Worm (Caenorhabditis elegans) whole organism, L1 larva: ENCODE measurements around the gene ZK402.5.

Source experiments
- C16A3.4 ChIP-seq: fragments of 150-350 bp; optimal IDR thresholded peaks from 2 replicates; lab custom pipeline; 2014; ENCODE audit warnings: missing biosample characterization, missing genetic modification characterization
- C34B4.2 ChIP-seq: sonication (generic microtip); optimal IDR thresholded peaks from 2 replicates; lab custom pipeline; 2017; ENCODE audit warnings: mild to moderate bottlenecking, missing genetic modification characterization, missing compliant biosample characterization
- F16B12.6 ChIP-seq: fragments of 150-350 bp; optimal IDR thresholded peaks from 2 replicates; lab custom pipeline; 2014; ENCODE audit warnings: missing biosample characterization, missing genetic modification characterization
- alr-1 ChIP-seq: fragments of 200-800 bp; sonication (Bioruptor generic); optimal IDR thresholded peaks from 2 replicates; lab custom pipeline; 2018; ENCODE audit warnings: borderline replicate concordance, mild to moderate bottlenecking, missing genetic modification characterization, missing compliant biosample characterization
- aly-2 ChIP-seq: fragments of 150-350 bp; optimal IDR thresholded peaks from 2 replicates; lab custom pipeline; 2014; ENCODE audit warnings: missing biosample characterization, missing genetic modification characterization
- blmp-1 ChIP-seq: fragments of 150-350 bp; optimal IDR thresholded peaks from 2 replicates; lab custom pipeline; 2014; ENCODE audit warnings: missing biosample characterization, missing genetic modification characterization
- ceh-63 ChIP-seq: fragments of 200-800 bp; sonication (Bioruptor generic); optimal IDR thresholded peaks from 2 replicates; lab custom pipeline; 2018; ENCODE audit warnings: mild to moderate bottlenecking, missing genetic modification characterization, missing compliant biosample characterization
- ceh-8 ChIP-seq: fragments of 200-800 bp; sonication (Bioruptor generic); optimal IDR thresholded peaks from 2 replicates; lab custom pipeline; 2018; ENCODE audit warnings: mild to moderate bottlenecking, missing genetic modification characterization, moderate library complexity, missing compliant biosample characterization
- ceh-88 ChIP-seq: fragments of 200-800 bp; sonication (Bioruptor generic); IDR thresholded peaks from 2 replicates; pipeline ENCODE4 v1.3.6; 2022; ENCODE audit warnings: missing genetic modification characterization, missing compliant biosample characterization
- ceh-90 ChIP-seq: sonication (generic microtip); optimal IDR thresholded peaks from 2 replicates; lab custom pipeline; 2016; ENCODE audit warnings: missing genetic modification characterization, missing compliant biosample characterization
- ces-1 ChIP-seq: fragments of 150-350 bp; optimal IDR thresholded peaks from 2 replicates; lab custom pipeline; 2014; ENCODE audit warnings: missing biosample characterization, missing genetic modification reagents, missing genetic modification characterization
- dpl-1 ChIP-seq, 3 experiments: fragments of 150-350 bp in 2 of 3; sonication (generic microtip) in 1 of 3; optimal IDR thresholded peaks; 2 replicates each; lab custom pipeline; 2014 to 2017; ENCODE audit warnings: missing biosample characterization in 3 of 3, missing genetic modification characterization in 3 of 3, missing genetic modification reagents in 3 of 3
- egl-27 ChIP-seq, 2 experiments: fragments of 150-350 bp in 1 of 2; sonication (generic microtip); optimal IDR thresholded peaks; 3 replicates each; lab custom pipeline; 2017 to 2018; ENCODE audit warnings: missing biosample characterization in 2 of 2, missing genetic modification characterization in 2 of 2, missing genetic modification reagents in 2 of 2
- elt-3 ChIP-seq, 6 experiments: fragments of 150-350 bp in 1 of 6; sonication (generic microtip); optimal IDR thresholded peaks; 2 replicates each; lab custom pipeline; 2017 to 2018; ENCODE audit warnings: missing biosample characterization in 6 of 6, missing genetic modification characterization in 6 of 6, inconsistent platforms in 1 of 6
- ets-5 ChIP-seq: fragments of 200-800 bp; sonication (Bioruptor generic); IDR thresholded peaks from 2 replicates; pipeline ENCODE4 v1.3.6; 2022; ENCODE audit warnings: missing genetic modification characterization, missing compliant biosample characterization
- fkh-10 ChIP-seq: sonication (generic microtip); optimal IDR thresholded peaks from 2 replicates; lab custom pipeline; 2017; ENCODE audit warnings: missing biosample characterization, missing genetic modification reagents, missing genetic modification characterization
- hlh-4 ChIP-seq: sonication (generic microtip); optimal IDR thresholded peaks from 2 replicates; lab custom pipeline; 2016; ENCODE audit warnings: mild to moderate bottlenecking, missing genetic modification characterization, missing compliant biosample characterization
- irx-1 ChIP-seq: sonication (generic microtip); optimal IDR thresholded peaks from 2 replicates; lab custom pipeline; 2016; ENCODE audit warnings: missing genetic modification characterization, missing compliant biosample characterization
- isw-1 ChIP-seq: fragments of 200-800 bp; sonication (Bioruptor generic); IDR thresholded peaks from 2 replicates; pipeline ENCODE4 v1.3.6; 2022; ENCODE audit warnings: missing genetic modification characterization, missing compliant biosample characterization
- jun-1 ChIP-seq: fragments of 150-350 bp; optimal IDR thresholded peaks from 2 replicates; lab custom pipeline; 2014; ENCODE audit warnings: missing biosample characterization, missing genetic modification reagents, missing genetic modification characterization
- lin-15B ChIP-seq: fragments of 150-350 bp; sonication (generic microtip); optimal IDR thresholded peaks from 3 replicates; lab custom pipeline; 2014; ENCODE audit warnings: missing biosample characterization, missing genetic modification characterization
- lin-39 ChIP-seq: fragments of 150-350 bp; optimal IDR thresholded peaks from 2 replicates; lab custom pipeline; 2014; ENCODE audit warnings: missing biosample characterization, missing genetic modification reagents, missing genetic modification characterization
- lir-3 ChIP-seq: sonication (generic microtip); optimal IDR thresholded peaks from 2 replicates; lab custom pipeline; 2016; ENCODE audit warnings: mild to moderate bottlenecking, missing genetic modification characterization, moderate library complexity, missing compliant biosample characterization; ENCODE audit not compliant: poor library complexity
- mab-9 ChIP-seq: fragments of 200-800 bp; sonication (Bioruptor generic); IDR thresholded peaks from 2 replicates; pipeline ENCODE4 v1.3.6; 2022; ENCODE audit warnings: missing genetic modification reagents, missing genetic modification characterization, missing compliant biosample characterization
- mdl-1 ChIP-seq, 2 experiments: fragments of 150-350 bp; optimal IDR thresholded peaks; 2 replicates each; lab custom pipeline; 2014 to 2017; ENCODE audit warnings: missing biosample characterization in 2 of 2, missing genetic modification characterization in 2 of 2, inconsistent platforms in 1 of 2
- mef-2 ChIP-seq: fragments of 150-350 bp; optimal IDR thresholded peaks from 2 replicates; lab custom pipeline; 2014; ENCODE audit warnings: missing biosample characterization, missing genetic modification characterization
- mep-1 ChIP-seq: fragments of 150-350 bp; optimal IDR thresholded peaks from 2 replicates; lab custom pipeline; 2014; ENCODE audit warnings: missing biosample characterization, missing genetic modification characterization
- nhr-19 ChIP-seq: fragments of 200-800 bp; sonication (Bioruptor generic); conservative IDR thresholded peaks from 2 replicates; pipeline ENCODE4 v1.3.6; 2022; ENCODE audit warnings: missing genetic modification characterization, missing compliant biosample characterization
- nhr-20 ChIP-seq: sonication (generic microtip); optimal IDR thresholded peaks from 2 replicates; lab custom pipeline; 2016; ENCODE audit warnings: mild to moderate bottlenecking, missing genetic modification characterization, missing compliant biosample characterization
- nhr-237 ChIP-seq: fragments of 150-350 bp; optimal IDR thresholded peaks from 2 replicates; lab custom pipeline; 2014; ENCODE audit warnings: missing biosample characterization, missing genetic modification characterization
- nhr-71 ChIP-seq: sonication (generic microtip); optimal IDR thresholded peaks from 2 replicates; lab custom pipeline; 2016; ENCODE audit warnings: mild to moderate bottlenecking, missing genetic modification characterization, moderate library complexity, missing compliant biosample characterization
- nhr-76 ChIP-seq: sonication (generic microtip); optimal IDR thresholded peaks from 2 replicates; lab custom pipeline; 2017; ENCODE audit warnings: missing biosample characterization, missing genetic modification characterization
- rnt-1 ChIP-seq: sonication (generic microtip); optimal IDR thresholded peaks from 2 replicates; lab custom pipeline; 2016; ENCODE audit warnings: mild to moderate bottlenecking, missing genetic modification characterization, moderate library complexity, missing compliant biosample characterization
- snu-23 ChIP-seq: sonication (generic microtip); optimal IDR thresholded peaks from 2 replicates; lab custom pipeline; 2016; ENCODE audit warnings: missing genetic modification characterization, missing compliant biosample characterization
- sup-37 ChIP-seq: fragments of 200-800 bp; sonication (Bioruptor generic); optimal IDR thresholded peaks from 2 replicates; lab custom pipeline; 2018; ENCODE audit warnings: mild to moderate bottlenecking, missing genetic modification characterization, missing compliant biosample characterization
- swsn-7 ChIP-seq: sonication (generic microtip); optimal IDR thresholded peaks from 2 replicates; lab custom pipeline; 2016; ENCODE audit warnings: missing genetic modification characterization, missing compliant biosample characterization
- tlp-1 ChIP-seq: fragments of 150-350 bp; optimal IDR thresholded peaks from 2 replicates; lab custom pipeline; 2014; ENCODE audit warnings: missing biosample characterization, missing genetic modification characterization
- unc-98 ChIP-seq: fragments of 200-800 bp; sonication (Bioruptor generic); IDR thresholded peaks from 2 replicates; pipeline ENCODE4 v1.3.6; 2022; ENCODE audit warnings: missing genetic modification characterization, missing compliant biosample characterization
- xbp-1 ChIP-seq: sonication (generic microtip); optimal IDR thresholded peaks from 2 replicates; lab custom pipeline; 2016; ENCODE audit warnings: missing genetic modification characterization, missing compliant biosample characterization
- zag-1 ChIP-seq: fragments of 150-350 bp; optimal IDR thresholded peaks from 2 replicates; lab custom pipeline; 2014; ENCODE audit warnings: missing biosample characterization, missing genetic modification characterization
- zip-4 ChIP-seq: fragments of 200-800 bp; sonication (Bioruptor generic); optimal IDR thresholded peaks from 2 replicates; lab custom pipeline; 2018; ENCODE audit warnings: mild to moderate bottlenecking, missing genetic modification characterization, moderate library complexity, missing compliant biosample characterization
- ztf-11 ChIP-seq, 2 experiments: sonication (generic microtip); optimal IDR thresholded peaks; 2 replicates each; lab custom pipeline; 2016 to 2017; ENCODE audit warnings: missing genetic modification characterization in 2 of 2, missing biosample characterization in 1 of 2, missing compliant biosample characterization in 1 of 2

The ZK402.5 gene

DNA sequence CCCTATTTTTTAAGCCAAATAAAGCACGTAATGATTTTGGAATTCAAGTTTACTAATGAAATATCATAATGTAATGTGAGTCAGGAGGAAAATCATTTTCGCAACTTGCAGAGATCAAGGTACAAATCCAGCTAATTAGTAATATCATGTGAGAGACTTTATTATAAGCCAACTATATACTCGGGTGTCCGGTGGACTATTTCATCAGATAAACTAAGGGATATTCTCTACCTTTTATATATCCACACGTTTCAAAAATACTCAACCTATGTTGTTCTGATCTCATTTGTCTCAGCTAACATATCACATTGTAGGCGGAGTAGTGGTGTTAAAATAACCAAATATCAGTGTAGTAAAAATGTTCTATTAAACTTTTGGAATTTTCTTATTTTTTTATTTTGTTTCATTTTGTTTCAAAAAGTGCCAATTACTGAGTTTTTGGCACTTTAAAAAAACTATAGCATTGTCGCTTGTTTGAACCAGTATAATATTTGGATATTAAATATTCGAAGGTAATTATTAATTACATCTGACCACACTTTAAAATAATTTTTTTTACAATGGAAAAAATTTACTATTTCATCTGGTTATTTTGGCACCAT lies 11.7 kb downstream of the ZK402.5 start (continued):
- TF ChIP-seq mep-1 = peak; percentile 73
- TF ChIP-seq jun-1 = peak; percentile 97
- TF ChIP-seq ceh-8 (GFP tag; lab: Kevin White, UChicago) = peak; percentile 95
- peak; percentile 83 for TF ChIP-seq nhr-237 (tag; lab: Kevin White, UChicago)
- peak; percentile 47 for TF ChIP-seq unc-98 (GFP tag; lab: Robert Waterston, UW)
- peak; percentile 94 for TF ChIP-seq lin-39 (tag; lab: Kevin White, UChicago)
- peak; percentile 91 for TF ChIP-seq nhr-19
- TF ChIP-seq zip-4 = peak; percentile 79
- peak; percentile 96 for TF ChIP-seq C16A3.4
- TF ChIP-seq tlp-1 (tag; lab: Kevin White, UChicago) = no peak
- TF ChIP-seq egl-27 (tag; optimal IDR thresholded peaks at IDR 0.05; lab: Kevin White, UChicago) = peak in 1 of 2 experiments; percentile 49
- no peak for TF ChIP-seq C34B4.2 (tag; lab: Kevin White, UChicago)
- peak; percentile 91 for TF ChIP-seq nhr-71 (tag; lab: Kevin White, UChicago)
- TF ChIP-seq nhr-76 (tag; lab: Kevin White, UChicago) = no peak
- peak; percentile 9 to 43 (median 19) for TF ChIP-seq dpl-1 (GFP tag; optimal IDR thresholded peaks at IDR 0.05; lab: Kevin White, UChicago)
- TF ChIP-seq ceh-88 (GFP tag; lab: Robert Waterston, UW) = peak; percentile 87
- peak; percentile 86 for TF ChIP-seq irx-1 (tag; lab: Kevin White, UChicago)
- TF ChIP-seq aly-2 = peak; percentile 74
- TF ChIP-seq mdl-1 (tag; optimal IDR thresholded peaks at IDR 0.05; lab: Kevin White, UChicago) = no peak
- TF ChIP-seq ztf-11 (tag; optimal IDR thresholded peaks at IDR 0.05; lab: Kevin White, UChicago) = peak; percentile 35 to 74
- peak; percentile 43 for TF ChIP-seq rnt-1 (tag; lab: Kevin White, UChicago)
- peak; percentile 88 for TF ChIP-seq swsn-7
- no peak for TF ChIP-seq hlh-4
- TF ChIP-seq, all 84 proteins: peak for 57

DNA sequence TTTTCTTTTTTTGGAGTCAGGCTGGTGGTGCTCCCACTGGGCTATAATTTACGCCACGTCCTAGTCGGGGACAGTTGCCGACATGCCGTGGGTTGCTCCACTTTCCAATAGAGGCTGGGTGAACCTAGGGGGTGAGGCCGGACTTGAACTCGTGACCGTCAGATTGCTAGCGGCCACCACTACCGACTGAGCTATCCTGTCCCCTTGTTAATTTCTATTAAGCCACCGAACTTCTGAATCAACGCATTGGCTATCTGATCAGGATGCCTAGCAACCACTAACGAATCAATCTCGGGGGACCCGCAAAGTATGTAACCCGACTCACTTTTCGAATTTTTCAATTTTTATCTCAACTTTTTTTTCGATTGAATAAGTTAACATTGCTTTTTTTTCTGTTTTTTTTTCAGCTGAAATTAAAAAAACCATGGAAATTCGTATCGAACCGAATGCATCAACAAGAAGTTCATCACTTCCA lies 14.2 kb downstream of the ZK402.5 start, which contains the start of gene F56C3.1:
Gene F56C3.1 (plus strand): TSS at position 425 of the 475 bp plus-strand sequence.
- no peak for TF ChIP-seq alr-1 (tag; lab: Kevin White, UChicago)
- no peak for TF ChIP-seq ces-1 (GFP tag; lab: Kevin White, UChicago)
- no peak for TF ChIP-seq ets-5 (GFP tag; lab: Robert Waterston, UW)
- no peak for TF ChIP-seq lin-15B (tag; lab: Kevin White, UChicago)
- TF ChIP-seq mab-9 (GFP tag; lab: Robert Waterston, UW) = no peak
- no peak for TF ChIP-seq blmp-1 (tag; lab: Kevin White, UChicago)
- no peak for TF ChIP-seq ztf-11 (tag; optimal IDR thresholded peaks at IDR 0.05; lab: Kevin White, UChicago)
- no peak for TF ChIP-seq isw-1 (GFP tag; lab: Robert Waterston, UW)
- no peak for TF ChIP-seq fkh-10 (GFP tag; lab: Kevin White, UChicago)
- no peak for TF ChIP-seq sup-37
- no peak for TF ChIP-seq snu-23 (GFP tag; lab: Kevin White, UChicago)
- TF ChIP-seq elt-3 (tag; optimal IDR thresholded peaks at IDR 0.05; lab: Kevin White, UChicago) = no peak
- no peak for TF ChIP-seq xbp-1 (tag; lab: Kevin White, UChicago)
- no peak for TF ChIP-seq C16A3.4
- TF ChIP-seq mdl-1 (tag; optimal IDR thresholded peaks at IDR 0.05; lab: Kevin White, UChicago) = no peak
- no peak for TF ChIP-seq F16B12.6 (tag; lab: Kevin White, UChicago)
- no peak for TF ChIP-seq mef-2
- no peak for TF ChIP-seq zag-1 (tag; lab: Kevin White, UChicago)
- no peak for TF ChIP-seq dpl-1 (GFP tag; optimal IDR thresholded peaks at IDR 0.05; lab: Kevin White, UChicago)
- TF ChIP-seq tlp-1 (tag; lab: Kevin White, UChicago) = no peak

DNA sequence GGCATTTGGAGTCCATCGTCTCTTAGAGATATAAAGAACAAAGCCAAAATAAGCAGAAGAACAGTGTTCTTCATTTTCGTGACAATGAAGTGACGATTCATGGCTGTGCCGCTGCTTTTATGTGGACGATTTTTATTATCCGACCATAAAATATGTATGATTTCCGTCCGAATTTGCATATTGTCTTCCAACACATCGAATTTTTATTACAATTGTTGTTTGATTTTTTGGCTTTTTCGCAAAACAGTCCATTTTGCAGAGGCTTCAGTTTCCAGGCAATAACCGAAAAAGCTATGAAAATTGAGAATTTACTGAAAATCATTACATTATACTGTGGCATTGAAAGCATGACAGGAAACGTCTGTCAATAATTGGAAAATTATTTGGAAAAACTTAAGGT lies 16.6 kb downstream of the ZK402.5 start, which contains the start of gene F56C3.8:
Gene F56C3.8 (minus strand): TSS at position 101 of the 400 bp plus-strand sequence.
- TF ChIP-seq ceh-90 (tag; lab: Kevin White, UChicago) = no peak
- TF ChIP-seq lir-3 = no peak
- TF ChIP-seq nhr-76 (tag; lab: Kevin White, UChicago) = no peak
- TF ChIP-seq C16A3.4 = no peak
- no peak for TF ChIP-seq nhr-19
- no peak for TF ChIP-seq ceh-63 (GFP tag; lab: Kevin White, UChicago)
- no peak for TF ChIP-seq nhr-20 (tag; lab: Kevin White, UChicago)
- no peak for TF ChIP-seq aly-2
